Fruit fly (Drosophila melanogaster): ENCODE results near the gene CG14042.
A peak's percentile ranks its signal among the peaks of the same experiment; 100 is the strongest.

The CG14042 gene

DNA sequence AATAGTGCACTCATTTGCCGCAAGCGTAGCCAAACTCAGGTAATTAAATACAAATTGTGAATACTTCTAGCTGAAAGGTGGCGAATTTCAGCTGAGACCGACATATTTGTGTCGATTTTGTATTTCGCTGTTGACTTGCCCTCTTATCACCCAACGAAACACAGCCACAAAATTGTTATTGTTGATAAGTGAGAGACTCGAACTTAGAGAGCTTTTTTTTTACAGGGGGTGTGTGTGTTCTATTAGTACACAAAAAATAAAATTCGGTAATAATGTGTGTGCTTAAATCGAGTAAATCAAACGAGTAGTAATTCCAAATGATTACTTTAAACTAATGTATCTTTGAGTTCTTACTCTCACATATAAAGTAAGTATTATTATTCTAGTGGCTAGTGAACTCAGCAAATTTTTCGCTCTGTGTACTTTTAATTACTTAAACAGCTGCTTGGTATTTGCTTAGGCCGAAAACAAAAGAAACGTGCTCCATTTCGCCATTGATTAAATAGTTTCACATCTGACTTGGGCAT, 23.5 kb downstream of the CG14042 start (continued):
- TF ChIP-seq Dfd (GFP tag; optimal IDR thresholded peaks at IDR 0.05) (no peak), insv (GFP tag; optimal IDR thresholded peaks at IDR 0.05) (peak in 1 of 2 experiments; percentile 25), Side (GFP tag; optimal IDR thresholded peaks at IDR 0.05) (peak; percentile 84), CG12236 (GFP tag; optimal IDR thresholded peaks at IDR 0.05) (peak; percentile 27), hb (GFP tag; IDR thresholded peaks at IDR 0.05; ENCODE audit: partially characterized antibody) (no peak), Ets97D (GFP tag; optimal IDR thresholded peaks at IDR 0.05) (no peak), CTCF (GFP tag; optimal IDR thresholded peaks at IDR 0.05) (no peak), CG7963 (GFP tag; IDR thresholded peaks at IDR 0.05; ENCODE audit: partially characterized antibody) (no peak), CG14710 (tag; optimal IDR thresholded peaks at IDR 0.05) (peak; percentile 28), ab (GFP tag; optimal IDR thresholded peaks at IDR 0.05) (no peak), CG9609 (GFP tag; optimal IDR thresholded peaks at IDR 0.05) (peak; percentile 26), vfl (GFP tag; optimal IDR thresholded peaks at IDR 0.05) (no peak), dan (GFP tag; IDR thresholded peaks at IDR 0.05) (no peak), mirr (GFP tag; optimal IDR thresholded peaks at IDR 0.05) (peak; percentile 69), CG11398 (GFP tag; optimal IDR thresholded peaks at IDR 0.05) (peak; percentile 62), prd (optimal IDR thresholded peaks at IDR 0.05) (no peak), prd (GFP tag; IDR thresholded peaks at IDR 0.05) (peak; percentile 54; the same call in 2 of the 3 replicates), CG18599 (GFP tag; optimal IDR thresholded peaks at IDR 0.05) (peak; percentile 88), CG42726 (GFP tag; IDR thresholded peaks at IDR 0.05; ENCODE audit: partially characterized antibody) (no peak), Hr78 (GFP tag; optimal IDR thresholded peaks at IDR 0.05) (no peak), Tbp (GFP tag; optimal IDR thresholded peaks at IDR 0.05) (no peak), nerfin-1 (tag; optimal IDR thresholded peaks at IDR 0.05) (peak; percentile 0), CG11085 (GFP tag; IDR thresholded peaks at IDR 0.05) (0 out of 2 replicates have a peak, but pooled peaks have one; percentile 9), CG11695 (GFP tag; IDR thresholded peaks at IDR 0.05) (peak; percentile 84), Six4 (GFP tag; optimal IDR thresholded peaks at IDR 0.05) (peak; percentile 38), CHES-1-like (GFP tag; optimal IDR thresholded peaks at IDR 0.05) (peak; percentile 67), HLH54F (GFP tag; optimal IDR thresholded peaks at IDR 0.05) (peak; percentile 22), D19A (tag; optimal IDR thresholded peaks at IDR 0.05) (peak; percentile 24), wek (GFP tag; optimal IDR thresholded peaks at IDR 0.05) (peak; percentile 37), Lhr (GFP tag; optimal IDR thresholded peaks at IDR 0.05) (no peak), CG2199 (GFP tag; IDR thresholded peaks at IDR 0.05) (no peak), ac (GFP tag; optimal IDR thresholded peaks at IDR 0.05) (no peak), CG12391 (tag; optimal IDR thresholded peaks at IDR 0.05) (peak; percentile 65), Poxn (GFP tag; IDR thresholded peaks at IDR 0.05) (no peak), Hmx (GFP tag; optimal IDR thresholded peaks at IDR 0.05) (peak; percentile 57), CG6683 (GFP tag; optimal IDR thresholded peaks at IDR 0.05) (peak; percentile 61), CG4424 (GFP tag; optimal IDR thresholded peaks at IDR 0.05) (peak; percentile 32), gce (GFP tag; IDR thresholded peaks at IDR 0.05) (0 out of 3 replicates have a peak, but pooled peaks have one; percentile 29), CG17568 (GFP tag; optimal IDR thresholded peaks at IDR 0.05) (peak; percentile 7), z (GFP tag; IDR thresholded peaks at IDR 0.05) (peak; percentile 60; the same call in 2 of the 3 replicates), seq (GFP tag; IDR thresholded peaks at IDR 0.05) (peak; percentile 77), CG8089 (GFP tag; optimal IDR thresholded peaks at IDR 0.05) (no peak), CG9437 (GFP tag; optimal IDR thresholded peaks at IDR 0.05) (peak; percentile 49), Ptx1 (GFP tag; IDR thresholded peaks at IDR 0.05) (peak; percentile 73), gro (GFP tag; optimal IDR thresholded peaks at IDR 0.05) (peak; percentile 27), ATbp (GFP tag; optimal IDR thresholded peaks at IDR 0.05) (peak; percentile 73), CG9817 (tag; optimal IDR thresholded peaks at IDR 0.05) (peak; percentile 48), CG4328 (GFP tag; optimal IDR thresholded peaks at IDR 0.05) (peak; percentile 46), CG2129 (GFP tag; IDR thresholded peaks at IDR 0.05; ENCODE audit: partially characterized antibody) (no peak), sna (GFP tag; IDR thresholded peaks at IDR 0.05; ENCODE audit: partially characterized antibody) (no peak), Opbp (GFP tag; IDR thresholded peaks at IDR 0.05; ENCODE audit: partially characterized antibody) (no peak)
